Fruit fly (Drosophila melanogaster) whole organism, prepupa: Measurements from ENCODE around the gene CG15382.
A peak's percentile ranks its signal among the peaks of the same experiment; 100 is the strongest.

Experiments
- CG10631 ChIP-seq: fragments of 200-800 bp; sonication (Bioruptor generic); optimal IDR thresholded peaks from 2 replicates; lab custom pipeline; 2016; ENCODE audit warnings: missing biosample characterization, missing genetic modification characterization
- CG10669 ChIP-seq: fragments of 200-800 bp; sonication (Bioruptor generic); optimal IDR thresholded peaks from 3 replicates; lab custom pipeline; 2018; ENCODE audit warnings: missing biosample characterization, mild to moderate bottlenecking, missing genetic modification characterization, moderate library complexity
- CG11762 ChIP-seq: fragments of 200-800 bp; sonication (Bioruptor generic); optimal IDR thresholded peaks from 3 replicates; lab custom pipeline; 2016; ENCODE audit warnings: missing biosample characterization, missing genetic modification characterization; ENCODE audit not compliant: insufficient read depth
- CG15336 ChIP-seq: fragments of 200-800 bp; sonication (Bioruptor generic); IDR thresholded peaks from 2 replicates; pipeline ENCODE4 v1.3.6; 2022; ENCODE audit warnings: missing biosample characterization, missing genetic modification characterization
- CG1621 ChIP-seq: fragments of 200-800 bp; sonication (Bioruptor generic); optimal IDR thresholded peaks from 3 replicates; lab custom pipeline; 2018; ENCODE audit warnings: missing biosample characterization, mild to moderate bottlenecking, missing genetic modification characterization
- CG16779 ChIP-seq: fragments of 200-800 bp; sonication (Bioruptor generic); optimal IDR thresholded peaks from 3 replicates; lab custom pipeline; 2017; ENCODE audit warnings: missing biosample characterization, mild to moderate bottlenecking, missing genetic modification characterization
- CG3032 ChIP-seq: fragments of 200-800 bp; optimal IDR thresholded peaks from 2 replicates; lab custom pipeline; 2019; ENCODE audit warnings: missing biosample characterization, mild to moderate bottlenecking, missing genetic modification characterization, moderate library complexity
- CG31627 ChIP-seq: fragments of 200-800 bp; sonication (Bioruptor generic); optimal IDR thresholded peaks from 3 replicates; lab custom pipeline; 2016; ENCODE audit warnings: missing biosample characterization, missing genetic modification characterization
- CG32006 ChIP-seq: fragments of 200-800 bp; sonication (Bioruptor generic); optimal IDR thresholded peaks from 3 replicates; lab custom pipeline; 2017; ENCODE audit warnings: missing biosample characterization, mild to moderate bottlenecking, missing genetic modification characterization
- CG34406 ChIP-seq: fragments of 200-800 bp; sonication (Bioruptor generic); optimal IDR thresholded peaks from 3 replicates; lab custom pipeline; 2016; ENCODE audit warnings: missing biosample characterization, missing genetic modification characterization
- CG3919 ChIP-seq: fragments of 200-800 bp; sonication (Bioruptor generic); optimal IDR thresholded peaks from 3 replicates; lab custom pipeline; 2016; ENCODE audit warnings: missing biosample characterization, missing genetic modification characterization
- CG6163 ChIP-seq: fragments of 200-800 bp; sonication (Bioruptor generic); IDR thresholded peaks from 3 replicates; pipeline ENCODE4 v1.3.6; 2022; ENCODE audit warnings: missing biosample characterization, missing genetic modification characterization
- CG6276 ChIP-seq: fragments of 200-800 bp; sonication (Bioruptor generic); optimal IDR thresholded peaks from 2 replicates; lab custom pipeline; 2017; ENCODE audit warnings: missing biosample characterization, mild to moderate bottlenecking, missing genetic modification characterization
- CG6792 ChIP-seq: fragments of 200-800 bp; sonication (Bioruptor generic); optimal IDR thresholded peaks from 3 replicates; lab custom pipeline; 2016; ENCODE audit warnings: missing biosample characterization, missing genetic modification characterization
- CG6808 ChIP-seq: fragments of 200-800 bp; sonication (Bioruptor generic); optimal IDR thresholded peaks from 3 replicates; lab custom pipeline; 2017; ENCODE audit warnings: missing biosample characterization, missing genetic modification characterization, mild to moderate bottlenecking, moderate library complexity, missing genetic modification reagents
- CG6854 ChIP-seq: fragments of 200-800 bp; sonication (Bioruptor generic); optimal IDR thresholded peaks from 2 replicates; lab custom pipeline; 2017; ENCODE audit warnings: missing biosample characterization, mild to moderate bottlenecking, missing genetic modification characterization
- CG8119 ChIP-seq: fragments of 200-800 bp; sonication (Bioruptor generic); IDR thresholded peaks from 3 replicates; pipeline ENCODE4 v1.3.6; 2022; ENCODE audit warnings: missing biosample characterization, missing genetic modification characterization
- CG8319 ChIP-seq: fragments of 200-800 bp; sonication (Bioruptor generic); optimal IDR thresholded peaks from 3 replicates; lab custom pipeline; 2016; ENCODE audit warnings: missing biosample characterization, missing genetic modification characterization
- CG8632 ChIP-seq: fragments of 200-800 bp; sonication (Bioruptor generic); optimal IDR thresholded peaks from 3 replicates; lab custom pipeline; 2016; ENCODE audit warnings: missing biosample characterization, missing genetic modification characterization
- CG9139 ChIP-seq: fragments of 200-800 bp; sonication (Bioruptor generic); optimal IDR thresholded peaks from 3 replicates; lab custom pipeline; 2017; ENCODE audit warnings: missing biosample characterization, mild to moderate bottlenecking, missing genetic modification characterization
- Eip78C ChIP-seq: fragments of 200-800 bp; sonication (Bioruptor generic); peaks from one replicate; lab custom pipeline; 2016; ENCODE audit warnings: missing biosample characterization, missing genetic modification characterization
- Eip93F ChIP-seq: fragments of 200-800 bp; sonication (Bioruptor generic); optimal IDR thresholded peaks from 2 replicates; lab custom pipeline; 2016; ENCODE audit warnings: missing biosample characterization, mild to moderate bottlenecking, missing genetic modification characterization
- Ets21C ChIP-seq: fragments of 200-800 bp; sonication (Bioruptor generic); optimal IDR thresholded peaks from 3 replicates; lab custom pipeline; 2016; ENCODE audit warnings: missing biosample characterization, missing genetic modification characterization
- Ets96B ChIP-seq: fragments of 200-800 bp; optimal IDR thresholded peaks from 2 replicates; lab custom pipeline; 2019; ENCODE audit warnings: missing biosample characterization, mild to moderate bottlenecking, missing genetic modification characterization, moderate library complexity
- Gug ChIP-seq: fragments of 200-800 bp; sonication (Bioruptor generic); IDR thresholded peaks from 2 replicates; pipeline ENCODE4 v1.3.6; 2022; ENCODE audit warnings: missing biosample characterization, missing genetic modification characterization
- Hr38 ChIP-seq: sonication (Bioruptor generic); optimal IDR thresholded peaks from 2 replicates; lab custom pipeline; 2016; ENCODE audit warnings: missing biosample characterization, missing genetic modification characterization
- Hr39 ChIP-seq: fragments of 200-800 bp; sonication (Bioruptor generic); optimal IDR thresholded peaks from 2 replicates; lab custom pipeline; 2016; ENCODE audit warnings: missing biosample characterization, missing genetic modification characterization
- Hr4 ChIP-seq: fragments of 200-800 bp; sonication (Bioruptor generic); optimal IDR thresholded peaks from 3 replicates; lab custom pipeline; 2016; ENCODE audit warnings: missing biosample characterization, missing genetic modification characterization
- Lpt ChIP-seq: fragments of 200-800 bp; sonication (Bioruptor generic); optimal IDR thresholded peaks from 3 replicates; lab custom pipeline; 2016; ENCODE audit warnings: missing biosample characterization, missing genetic modification characterization
- OdsH ChIP-seq: fragments of 200-800 bp; sonication (Bioruptor generic); optimal IDR thresholded peaks from 3 replicates; lab custom pipeline; 2016; ENCODE audit warnings: missing biosample characterization, missing genetic modification characterization
- Smox ChIP-seq: fragments of 200-800 bp; sonication (Bioruptor generic); optimal IDR thresholded peaks from 3 replicates; lab custom pipeline; 2016; ENCODE audit warnings: missing biosample characterization, missing genetic modification characterization
- Sox102F ChIP-seq: fragments of 200-800 bp; sonication (Bioruptor generic); optimal IDR thresholded peaks from 2 replicates; lab custom pipeline; 2016; ENCODE audit warnings: missing biosample characterization, mild to moderate bottlenecking, missing genetic modification characterization
- Sox14 ChIP-seq: fragments of 200-800 bp; sonication (Bioruptor generic); optimal IDR thresholded peaks from 3 replicates; lab custom pipeline; 2016; ENCODE audit warnings: missing biosample characterization, missing genetic modification characterization
- Sox15 ChIP-seq: fragments of 200-800 bp; sonication (Bioruptor generic); optimal IDR thresholded peaks from 3 replicates; lab custom pipeline; 2016; ENCODE audit warnings: missing biosample characterization, missing genetic modification characterization
- acj6 ChIP-seq: fragments of 200-800 bp; sonication (Bioruptor generic); optimal IDR thresholded peaks from 3 replicates; lab custom pipeline; 2016; ENCODE audit warnings: missing biosample characterization, missing genetic modification characterization
- cyc ChIP-seq: fragments of 200-800 bp; sonication (Bioruptor generic); optimal IDR thresholded peaks from 3 replicates; lab custom pipeline; 2016; ENCODE audit warnings: missing biosample characterization, missing genetic modification characterization
- eg ChIP-seq: fragments of 200-800 bp; sonication (Bioruptor generic); IDR thresholded peaks from 3 replicates; pipeline ENCODE4 v1.3.6; 2022; ENCODE audit warnings: missing biosample characterization, missing genetic modification characterization
- esn ChIP-seq: fragments of 200-800 bp; sonication (Bioruptor generic); optimal IDR thresholded peaks from 2 replicates; lab custom pipeline; 2016; ENCODE audit warnings: missing biosample characterization, mild to moderate bottlenecking, missing genetic modification characterization, moderate library complexity
- fkh ChIP-seq: fragments of 200-800 bp; sonication (Bioruptor generic); optimal IDR thresholded peaks from 3 replicates; lab custom pipeline; 2017; ENCODE audit warnings: missing biosample characterization, mild to moderate bottlenecking, missing genetic modification characterization, moderate library complexity
- lz ChIP-seq: fragments of 200-800 bp; sonication (Bioruptor generic); optimal IDR thresholded peaks from 3 replicates; lab custom pipeline; 2016; ENCODE audit warnings: missing biosample characterization, missing genetic modification characterization
- net ChIP-seq: fragments of 200-800 bp; sonication (Bioruptor generic); optimal IDR thresholded peaks from 3 replicates; lab custom pipeline; 2016; ENCODE audit warnings: missing biosample characterization, missing genetic modification characterization
- pdm3 ChIP-seq: fragments of 200-800 bp; sonication (Bioruptor generic); optimal IDR thresholded peaks from 3 replicates; lab custom pipeline; 2016; ENCODE audit warnings: missing biosample characterization, missing genetic modification characterization
- ss ChIP-seq, 2 experiments: fragments of 200-800 bp; sonication (Bioruptor generic); optimal IDR thresholded peaks; 2 replicates in 1 of 2; 3 replicates in 1 of 2; lab custom pipeline; 2017 to 2018; ENCODE audit warnings: mild to moderate bottlenecking in 2 of 2, missing biosample characterization in 2 of 2, missing genetic modification characterization in 2 of 2, moderate library complexity in 1 of 2
- svp ChIP-seq: fragments of 200-800 bp; sonication (Bioruptor generic); peaks from one replicate; lab custom pipeline; 2016; ENCODE audit warnings: missing biosample characterization, missing genetic modification characterization
- topi ChIP-seq: fragments of 200-800 bp; sonication (Bioruptor generic); optimal IDR thresholded peaks from 3 replicates; lab custom pipeline; 2016; ENCODE audit warnings: missing biosample characterization, missing genetic modification characterization

The CG15382 gene

DNA sequence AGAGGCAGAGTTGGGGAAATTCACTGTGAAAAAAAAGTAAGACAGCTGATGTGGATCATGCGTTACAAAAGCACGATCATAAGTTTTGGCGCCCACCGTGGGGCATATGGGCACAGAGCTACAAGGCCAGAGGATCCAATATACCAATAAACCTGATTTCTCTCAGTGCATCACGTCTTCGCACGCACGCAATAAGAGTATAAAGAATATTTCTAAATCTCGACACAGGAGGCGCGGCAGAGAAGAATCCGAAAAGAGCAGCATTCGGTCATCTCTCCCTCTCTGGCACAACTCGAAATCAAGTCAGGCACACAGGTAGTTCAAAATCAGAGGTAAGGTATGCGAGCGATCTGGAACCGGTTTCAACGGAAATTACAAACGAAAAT, 8.0 kb downstream of the CG15382 start (continued):
- TF ChIP-seq CG3919 (peak; percentile 93), CG11762 (peak; percentile 84), Sox15 (GFP tag; lab: Kevin White, UChicago) (peak; percentile 88), pdm3 (peak; percentile 92), Sox14 (GFP tag; lab: Kevin White, UChicago) (peak; percentile 98), net (GFP tag; lab: Kevin White, UChicago) (peak; percentile 85), esn (GFP tag; lab: Kevin White, UChicago) (peak; percentile 97), acj6 (GFP tag; lab: Kevin White, UChicago) (peak; percentile 88), lz (peak; percentile 97), CG3032 (tag; lab: Kevin White, UChicago) (peak; percentile 95), Hr4 (GFP tag; lab: Kevin White, UChicago) (peak; percentile 89), fkh (GFP tag; lab: Kevin White, UChicago) (peak; percentile 35), Gug (peak; percentile 89), CG16779 (tag; lab: Kevin White, UChicago) (peak; percentile 85), CG10631 (peak; percentile 96), topi (GFP tag; lab: Kevin White, UChicago) (peak; percentile 96), CG10669 (GFP tag; lab: Kevin White, UChicago) (peak; percentile 93), CG34406 (GFP tag; lab: Kevin White, UChicago) (peak; percentile 89), OdsH (GFP tag; lab: Kevin White, UChicago) (peak; percentile 88), CG8632 (peak; percentile 86), Smox (peak; percentile 93), CG6854 (GFP tag; lab: Kevin White, UChicago) (peak; percentile 92), CG15336 (GFP tag; lab: Robert Waterston, UW) (peak; percentile 92), ss (GFP tag; optimal IDR thresholded peaks at IDR 0.05; lab: Kevin White, UChicago) (peak; percentile 94 to 99), cyc (GFP tag; lab: Kevin White, UChicago) (peak; percentile 94), eg (GFP tag; lab: Robert Waterston, UW) (peak; percentile 91), CG6163 (GFP tag; lab: Robert Waterston, UW) (peak; percentile 97), CG6276 (GFP tag; lab: Kevin White, UChicago) (peak; percentile 76)

DNA sequence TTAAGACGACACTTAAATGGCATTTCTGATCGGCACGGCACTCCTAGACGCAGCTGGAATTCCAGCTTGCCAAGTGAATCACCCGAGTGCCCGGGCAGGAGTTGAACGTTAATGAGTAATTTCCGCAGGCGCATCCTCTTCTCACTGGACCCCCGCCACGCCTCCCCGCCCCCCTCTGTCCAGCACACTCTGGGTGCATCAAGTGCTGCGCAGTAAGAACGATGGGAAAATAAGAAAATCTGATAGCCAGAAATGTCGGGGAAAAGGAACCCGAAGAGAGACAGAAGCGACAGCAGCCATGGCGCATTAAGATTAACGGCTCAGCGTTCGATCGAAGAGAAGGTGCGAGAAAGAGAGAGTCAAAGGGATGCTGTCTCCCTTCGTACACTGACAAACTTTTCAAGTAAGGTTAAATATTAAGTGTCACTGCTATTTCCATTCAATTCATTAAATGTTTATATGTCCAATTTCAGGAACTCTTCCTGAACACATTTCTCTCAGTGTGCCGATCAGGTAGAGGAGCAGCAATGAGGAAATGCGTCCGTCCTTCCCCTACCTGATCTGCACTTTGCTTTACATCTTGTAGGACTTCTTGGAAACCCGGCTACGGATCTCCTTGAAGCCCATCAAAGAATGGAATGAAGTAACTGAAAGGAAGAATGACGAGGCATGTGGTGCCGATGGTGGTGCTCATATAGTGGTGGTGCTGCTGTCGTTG, 9.1 kb downstream of the CG15382 start:
- TF ChIP-seq CG32006 (GFP tag; lab: Kevin White, UChicago) (peak; percentile 59), Smox (peak; percentile 95), cyc (GFP tag; lab: Kevin White, UChicago) (peak; percentile 96), Eip78C (GFP tag; lab: Kevin White, UChicago) (peak; percentile 98), CG1621 (peak; percentile 95), CG16779 (tag; lab: Kevin White, UChicago) (peak; percentile 75), Sox14 (GFP tag; lab: Kevin White, UChicago) (peak; percentile 91), CG11762 (peak; percentile 88), Sox102F (GFP tag; lab: Kevin White, UChicago) (peak; percentile 94), Eip93F (peak; percentile 83), Hr39 (GFP tag; lab: Kevin White, UChicago) (peak; percentile 95), Sox15 (GFP tag; lab: Kevin White, UChicago) (peak; percentile 89), fkh (GFP tag; lab: Kevin White, UChicago) (no peak), svp (GFP tag; lab: Kevin White, UChicago) (peak; percentile 97), CG6792 (peak; percentile 92), CG6276 (GFP tag; lab: Kevin White, UChicago) (peak; percentile 39), Hr38 (GFP tag; lab: Kevin White, UChicago) (no peak), CG3032 (tag; lab: Kevin White, UChicago) (peak; percentile 97), Ets96B (tag; lab: Kevin White, UChicago) (peak; percentile 96), Gug (peak; percentile 66), acj6 (GFP tag; lab: Kevin White, UChicago) (peak; percentile 93), CG6163 (GFP tag; lab: Robert Waterston, UW) (peak; percentile 95), ss (GFP tag; optimal IDR thresholded peaks at IDR 0.05; lab: Kevin White, UChicago) (peak; percentile 97), Ets21C (peak; percentile 86), CG8319 (GFP tag; lab: Kevin White, UChicago) (peak; percentile 90), CG6854 (GFP tag; lab: Kevin White, UChicago) (peak; percentile 87), Lpt (GFP tag; lab: Kevin White, UChicago) (peak; percentile 84), CG31627 (GFP tag; lab: Kevin White, UChicago) (peak; percentile 93), CG6808 (peak; percentile 96), pdm3 (peak; percentile 85), CG8119 (peak; percentile 62; the same call in 2 of the 3 replicates), CG9139 (GFP tag; lab: Kevin White, UChicago) (peak; percentile 90), CG3919 (peak; percentile 96), Hr4 (GFP tag; lab: Kevin White, UChicago) (peak; percentile 24), CG34406 (GFP tag; lab: Kevin White, UChicago) (peak; percentile 91), CG8632 (peak; percentile 90), CG10631 (peak; percentile 91), CG15336 (GFP tag; lab: Robert Waterston, UW) (peak; percentile 61)
